Worm (Caenorhabditis elegans) whole organism, L4/young adult: ENCODE data around the gene ZC449.1.

Experiments
- W03F9.2 ChIP-seq: fragments of 150-350 bp; optimal IDR thresholded peaks from 2 replicates; lab custom pipeline; 2014; ENCODE audit warnings: missing biosample characterization, missing genetic modification characterization
- dao-5 ChIP-seq: sonication (generic microtip); optimal IDR thresholded peaks from 2 replicates; lab custom pipeline; 2016; ENCODE audit warnings: missing genotype, missing genetic modification characterization, moderate library complexity, missing compliant biosample characterization
- him-1 ChIP-seq: sonication (generic microtip); optimal IDR thresholded peaks from 2 replicates; lab custom pipeline; 2016; ENCODE audit warnings: missing genotype, missing genetic modification reagents, missing genetic modification characterization, missing compliant biosample characterization

ZC449.1 gene

ce11 chrX:5006972-5007371, 17.2 kb upstream of the ZC449.1 start:
- no peak for TF ChIP-seq him-1 (tag; lab: Kevin White, UChicago)
- TF ChIP-seq W03F9.2 (tag; lab: Kevin White, UChicago), result no peak
- no peak for TF ChIP-seq dao-5

ce11 chrX:5009000-5009399, 15.2 kb upstream of the ZC449.1 start, which contains the start of gene hsd-3:
hsd-3 (plus strand) TSS chrX:5009300.
- no peak for TF ChIP-seq him-1 (tag; lab: Kevin White, UChicago)
- no peak for TF ChIP-seq W03F9.2 (tag; lab: Kevin White, UChicago)
- TF ChIP-seq dao-5, result no peak

ce11 chrX:5013826-5014225, 10.4 kb upstream of the ZC449.1 start, which contains the start of gene ZC449.7:
ZC449.7 (plus strand) TSS chrX:5014074.
- TF ChIP-seq him-1 (tag; lab: Kevin White, UChicago) (no peak), dao-5 (no peak), W03F9.2 (tag; lab: Kevin White, UChicago) (no peak)

- TF ChIP-seq dao-5, result no peak
- TF ChIP-seq W03F9.2 (tag; lab: Kevin White, UChicago), result no peak
- TF ChIP-seq him-1 (tag; lab: Kevin White, UChicago), result no peak
Measured at ce11 chrX:5015775-5016174, 8.4 kb upstream of the ZC449.1 start, which contains the start of gene ZC449.8. ZC449.8 (plus strand) TSS chrX:5016075.

- TF ChIP-seq him-1 (tag; lab: Kevin White, UChicago) (no peak), W03F9.2 (tag; lab: Kevin White, UChicago) (no peak), dao-5 (no peak)
Measured at ce11 chrX:5017591-5017990, 6.6 kb upstream of the ZC449.1 start, which contains the start of gene sek-3. sek-3 (plus strand) TSS chrX:5017891.

- TF ChIP-seq dao-5 (no peak), him-1 (tag; lab: Kevin White, UChicago) (no peak), W03F9.2 (tag; lab: Kevin White, UChicago) (peak; percentile 13)
Measured at ce11 chrX:5018062-5018653, 6.1 kb upstream of the ZC449.1 start.

- TF ChIP-seq W03F9.2 (tag; lab: Kevin White, UChicago) (no peak), him-1 (tag; lab: Kevin White, UChicago) (no peak), dao-5 (no peak)
Measured at ce11 chrX:5020996-5021395, 3.2 kb upstream of the ZC449.1 start, which contains the start of gene ZC449.2. ZC449.2 (plus strand) TSS chrX:5021285.

ce11 chrX:5022682-5023081, 1.5 kb upstream of the ZC449.1 start:
- TF ChIP-seq dao-5 (peak; percentile 56), W03F9.2 (tag; lab: Kevin White, UChicago) (no peak), him-1 (tag; lab: Kevin White, UChicago) (peak; percentile 40)

- TF ChIP-seq W03F9.2 (tag; lab: Kevin White, UChicago) (no peak), him-1 (tag; lab: Kevin White, UChicago) (no peak)
Measured at ce11 chrX:5026461-5026860, 2.2 kb downstream of the ZC449.1 start.

- TF ChIP-seq him-1 (tag; lab: Kevin White, UChicago), result no peak
Measured at ce11 chrX:5027923-5028592, 3.8 kb downstream of the ZC449.1 start.

- no peak for TF ChIP-seq dao-5
Measured at ce11 chrX:5028593-5028955, 4.4 kb downstream of the ZC449.1 start.

- TF ChIP-seq dao-5 (no peak), W03F9.2 (tag; lab: Kevin White, UChicago) (no peak), him-1 (tag; lab: Kevin White, UChicago) (no peak)
Measured at ce11 chrX:5031742-5032141, 7.5 kb downstream of the ZC449.1 start.

- TF ChIP-seq dao-5, result no peak
Measured at ce11 chrX:5033868-5034267, 9.6 kb downstream of the ZC449.1 start, which contains the start of gene ZC449.4. ZC449.4 (minus strand) TSS chrX:5033968.

ce11 chrX:5037673-5038072, 13.5 kb downstream of the ZC449.1 start, which contains the start of gene ZC449.5:
ZC449.5 (minus strand) TSS chrX:5037773.
- TF ChIP-seq him-1 (tag; lab: Kevin White, UChicago) (no peak), dao-5 (no peak), W03F9.2 (tag; lab: Kevin White, UChicago) (no peak)

ce11 chrX:5038812-5039211, 14.6 kb downstream of the ZC449.1 start:
- TF ChIP-seq dao-5 (no peak), him-1 (tag; lab: Kevin White, UChicago) (no peak), W03F9.2 (tag; lab: Kevin White, UChicago) (no peak)
